Worm (Caenorhabditis elegans) whole organism, L4 larva: ENCODE results near the gene srx-47.
"Not testable (repeated sequence)": the region's sequence is repeated elsewhere in the genome, so short reads cannot be mapped to it uniquely, and the experiment has no call there.

ENCODE experiments used
- F37D6.2 ChIP-seq: sonication (generic microtip); optimal IDR thresholded peaks from 2 replicates; lab custom pipeline; 2016; ENCODE audit warnings: mild to moderate bottlenecking, missing genetic modification characterization, missing compliant biosample characterization
- R02D3.7 ChIP-seq: fragments of 150-350 bp; sonication (generic microtip); optimal IDR thresholded peaks from 3 replicates; lab custom pipeline; 2014; ENCODE audit warnings: missing biosample characterization, missing genetic modification characterization
- T26A8.4 ChIP-seq: fragments of 200-800 bp; sonication (Bioruptor generic); IDR thresholded peaks from 2 replicates; pipeline ENCODE4 v1.3.6; 2022; ENCODE audit warnings: missing genetic modification characterization, missing compliant biosample characterization
- Y48G9A.11 ChIP-seq: fragments of 200-800 bp; sonication (Bioruptor generic); IDR thresholded peaks from 2 replicates; pipeline ENCODE4 v1.3.6; 2022; ENCODE audit warnings: missing genetic modification reagents, missing genetic modification characterization, missing compliant biosample characterization
- Y5F2A.4 ChIP-seq: fragments of 200-800 bp; sonication (Bioruptor generic); optimal IDR thresholded peaks from 2 replicates; lab custom pipeline; 2018; ENCODE audit warnings: mild to moderate bottlenecking, missing genetic modification characterization, missing compliant biosample characterization
- ZK337.2 ChIP-seq: fragments of 200-800 bp; sonication (Bioruptor generic); IDR thresholded peaks from 2 replicates; pipeline ENCODE4 v1.3.6; 2022; ENCODE audit warnings: missing genetic modification reagents, missing genetic modification characterization, missing compliant biosample characterization
- aly-2 ChIP-seq: sonication (generic microtip); optimal IDR thresholded peaks from 2 replicates; lab custom pipeline; 2018; ENCODE audit warnings: missing biosample characterization, missing genetic modification characterization
- ama-1 ChIP-seq: fragments of 150-350 bp; optimal IDR thresholded peaks from 2 replicates; lab custom pipeline; 2014; ENCODE audit warnings: inconsistent platforms, mixed read lengths
- ceh-44 ChIP-seq: fragments of 200-800 bp; sonication (Bioruptor generic); IDR thresholded peaks from 2 replicates; pipeline ENCODE4 v1.3.6; 2022; ENCODE audit warnings: missing genetic modification reagents, missing genetic modification characterization, missing compliant biosample characterization
- ceh-62 ChIP-seq: sonication (generic microtip); optimal IDR thresholded peaks from 2 replicates; lab custom pipeline; 2017; ENCODE audit warnings: missing biosample characterization, missing genetic modification characterization
- cey-2 ChIP-seq: sonication (generic microtip); optimal IDR thresholded peaks from 3 replicates; lab custom pipeline; 2017; ENCODE audit warnings: missing genetic modification characterization, mild to moderate bottlenecking, missing compliant biosample characterization, antibody characterized with exemption, borderline replicate concordance; ENCODE audit not compliant: insufficient read depth
- dmd-6 ChIP-seq: fragments of 200-800 bp; sonication (Bioruptor generic); IDR thresholded peaks from 2 replicates; pipeline ENCODE4 v1.3.6; 2022; ENCODE audit warnings: missing genetic modification reagents, missing genetic modification characterization, missing compliant biosample characterization
- fkh-10 ChIP-seq: fragments of 150-350 bp; optimal IDR thresholded peaks from 2 replicates; lab custom pipeline; 2014; ENCODE audit warnings: missing biosample characterization, missing genetic modification reagents, missing genetic modification characterization
- gei-8 ChIP-seq: fragments of 200-800 bp; sonication (Bioruptor generic); optimal IDR thresholded peaks from 2 replicates; lab custom pipeline; 2018; ENCODE audit warnings: mild to moderate bottlenecking, missing genetic modification characterization, missing compliant biosample characterization
- hlh-30 ChIP-seq: sonication (generic microtip); optimal IDR thresholded peaks from 2 replicates; lab custom pipeline; 2017; ENCODE audit warnings: antibody characterized with exemption, mild to moderate bottlenecking, missing genetic modification characterization, missing compliant biosample characterization; ENCODE audit not compliant: insufficient read depth
- lin-13 ChIP-seq: fragments of 150-350 bp; optimal IDR thresholded peaks from 2 replicates; lab custom pipeline; 2014; ENCODE audit warnings: missing biosample characterization, missing genetic modification reagents, missing genetic modification characterization
- lin-15B ChIP-seq: fragments of 150-350 bp; sonication (generic microtip); optimal IDR thresholded peaks from 3 replicates; lab custom pipeline; 2014; ENCODE audit warnings: missing biosample characterization, missing genetic modification characterization
- lin-29 ChIP-seq: fragments of 200-800 bp; sonication (Bioruptor generic); IDR thresholded peaks from 2 replicates; pipeline ENCODE4 v1.3.6; 2022; ENCODE audit warnings: missing genetic modification reagents, missing genetic modification characterization, missing compliant biosample characterization
- lin-38 ChIP-seq: fragments of 200-800 bp; sonication (Bioruptor generic); IDR thresholded peaks from 2 replicates; pipeline ENCODE4 v1.3.6; 2022; ENCODE audit warnings: missing genetic modification reagents, missing genetic modification characterization, missing compliant biosample characterization
- lin-39 ChIP-seq: fragments of 150-350 bp; optimal IDR thresholded peaks from 2 replicates; lab custom pipeline; 2014; ENCODE audit warnings: missing biosample characterization, missing genetic modification reagents, missing genetic modification characterization
- lir-3 ChIP-seq: sonication (generic microtip); optimal IDR thresholded peaks from 2 replicates; lab custom pipeline; 2016; ENCODE audit warnings: mild to moderate bottlenecking, missing genetic modification characterization, missing compliant biosample characterization
- mdl-1 ChIP-seq, 2 experiments: fragments of 150-350 bp in 1 of 2; sonication (generic microtip) in 1 of 2; optimal IDR thresholded peaks; 2 replicates each; lab custom pipeline; 2014 to 2017; ENCODE audit warnings: missing biosample characterization in 2 of 2, missing genetic modification characterization in 2 of 2
- mxl-3 ChIP-seq: fragments of 200-800 bp; sonication (Bioruptor generic); optimal IDR thresholded peaks from 2 replicates; lab custom pipeline; 2018; ENCODE audit warnings: mild to moderate bottlenecking, missing genetic modification characterization, missing compliant biosample characterization
- nhr-10 ChIP-seq: fragments of 150-350 bp; optimal IDR thresholded peaks from 2 replicates; lab custom pipeline; 2014; ENCODE audit warnings: missing biosample characterization, missing genetic modification characterization
- nhr-11 ChIP-seq: fragments of 150-350 bp; optimal IDR thresholded peaks from 2 replicates; lab custom pipeline; 2014; ENCODE audit warnings: missing biosample characterization, missing genetic modification characterization
- nhr-25 ChIP-seq: sonication (generic microtip); optimal IDR thresholded peaks from 2 replicates; lab custom pipeline; 2017; ENCODE audit warnings: missing genetic modification characterization, mild to moderate bottlenecking, missing compliant biosample characterization, antibody characterized with exemption, moderate library complexity, borderline replicate concordance; ENCODE audit not compliant: insufficient read depth
- nhr-28 ChIP-seq: fragments of 150-350 bp; optimal IDR thresholded peaks from 2 replicates; lab custom pipeline; 2014; ENCODE audit warnings: missing biosample characterization, missing genetic modification characterization
- nhr-41 ChIP-seq: fragments of 200-800 bp; sonication (Bioruptor generic); IDR thresholded peaks from 2 replicates; pipeline ENCODE4 v1.3.6; 2022; ENCODE audit warnings: missing genetic modification reagents, missing genetic modification characterization, missing compliant biosample characterization
- nhr-77 ChIP-seq: fragments of 150-350 bp; optimal IDR thresholded peaks from 2 replicates; lab custom pipeline; 2014; ENCODE audit warnings: missing biosample characterization, missing genetic modification characterization
- rbr-2 ChIP-seq: sonication (generic microtip); optimal IDR thresholded peaks from 2 replicates; lab custom pipeline; 2016; ENCODE audit warnings: missing genotype, missing genetic modification characterization, missing compliant biosample characterization
- spr-1 ChIP-seq: sonication (generic microtip); optimal IDR thresholded peaks from 2 replicates; lab custom pipeline; 2016; ENCODE audit warnings: mild to moderate bottlenecking, missing genetic modification characterization, missing compliant biosample characterization
- unc-39 ChIP-seq: sonication (generic microtip); optimal IDR thresholded peaks from 2 replicates; lab custom pipeline; 2017; ENCODE audit warnings: missing biosample characterization, missing genetic modification characterization
- zfp-3 ChIP-seq: fragments of 200-800 bp; sonication (Bioruptor generic); conservative IDR thresholded peaks from 2 replicates; pipeline ENCODE4 v1.3.6; 2022; ENCODE audit warnings: missing genetic modification reagents, missing genetic modification characterization, missing compliant biosample characterization

Gene srx-47

DNA sequence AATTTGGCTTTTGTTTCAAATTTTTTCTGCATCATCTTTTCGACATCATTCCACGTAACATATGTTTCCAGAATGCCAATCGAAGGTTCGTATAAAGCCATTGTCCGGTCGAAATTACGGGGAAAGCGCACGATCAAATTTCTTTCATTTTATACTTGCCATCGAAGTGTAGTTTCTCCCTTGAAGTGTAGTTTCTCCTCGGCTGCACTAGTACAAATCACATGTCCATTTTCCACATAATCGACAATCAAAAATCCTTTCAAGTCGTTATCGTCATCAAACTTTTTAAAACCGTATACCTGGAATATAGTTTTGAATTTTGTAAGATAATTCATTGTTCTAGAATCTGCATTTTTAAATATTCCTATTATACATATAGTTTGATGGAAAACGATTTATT is 25.6 kb downstream of the srx-47 start, which contains the start of gene E02C12.9:
Gene E02C12.9, minus strand, starts transcription at position 101 of the 400 bp plus-strand sequence.
- TF ChIP-seq cey-2 (tag; lab: Kevin White, UChicago) (no peak), dmd-6 (no peak), nhr-25 (tag; lab: Kevin White, UChicago) (no peak), F37D6.2 (tag; lab: Kevin White, UChicago) (no peak), unc-39 (tag; lab: Kevin White, UChicago) (no peak), nhr-11 (tag; lab: Kevin White, UChicago) (no peak), ceh-62 (tag; lab: Kevin White, UChicago) (no peak), aly-2 (no peak), ZK337.2 (GFP tag; lab: Robert Waterston, UW) (no peak), gei-8 (GFP tag; lab: Kevin White, UChicago) (no peak), Y48G9A.11 (GFP tag; lab: Robert Waterston, UW) (no peak), lin-39 (no peak), fkh-10 (GFP tag; lab: Kevin White, UChicago) (no peak)

DNA sequence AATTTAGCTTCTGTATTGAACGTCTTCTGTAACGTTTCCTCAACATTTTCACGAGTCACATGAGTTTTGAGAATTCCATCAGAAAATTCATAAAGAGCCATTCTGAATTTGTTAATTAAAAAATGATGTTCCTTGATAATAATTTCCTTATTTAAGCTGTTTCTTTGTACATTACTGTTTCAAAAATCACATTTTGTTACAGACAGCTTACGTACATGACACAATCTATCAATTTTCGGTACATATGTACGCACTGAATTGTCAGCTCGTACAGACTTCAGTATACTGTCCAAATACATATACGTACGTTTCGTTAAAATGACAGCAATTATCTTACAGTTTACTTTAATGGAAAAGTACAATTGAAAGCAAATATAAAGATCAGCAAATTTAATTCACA is 26.6 kb downstream of the srx-47 start, which contains the start of gene E02C12.19:
Gene E02C12.19, minus strand, starts transcription at position 101 of the 400 bp plus-strand sequence.
- TF ChIP-seq aly-2: no peak
- TF ChIP-seq rbr-2 (tag; lab: Kevin White, UChicago): no peak
- TF ChIP-seq Y5F2A.4 (GFP tag; lab: Kevin White, UChicago): no peak
- TF ChIP-seq mdl-1 (tag; optimal IDR thresholded peaks at IDR 0.05; lab: Kevin White, UChicago): no peak
- TF ChIP-seq lin-13 (GFP tag; lab: Kevin White, UChicago): no peak
- TF ChIP-seq hlh-30 (tag; lab: Kevin White, UChicago): no peak
- TF ChIP-seq spr-1 (tag; lab: Kevin White, UChicago): no peak
- no peak for TF ChIP-seq F37D6.2 (tag; lab: Kevin White, UChicago)
- TF ChIP-seq mxl-3 (GFP tag; lab: Kevin White, UChicago): no peak
- TF ChIP-seq nhr-41 (GFP tag; lab: Robert Waterston, UW): no peak
- TF ChIP-seq ama-1 (lab: Kevin White, UChicago): no peak
- no peak for TF ChIP-seq lin-38 (GFP tag; lab: Robert Waterston, UW)
- no peak for TF ChIP-seq lir-3
- TF ChIP-seq R02D3.7: no peak
- no peak for TF ChIP-seq zfp-3 (GFP tag; lab: Robert Waterston, UW)

DNA sequence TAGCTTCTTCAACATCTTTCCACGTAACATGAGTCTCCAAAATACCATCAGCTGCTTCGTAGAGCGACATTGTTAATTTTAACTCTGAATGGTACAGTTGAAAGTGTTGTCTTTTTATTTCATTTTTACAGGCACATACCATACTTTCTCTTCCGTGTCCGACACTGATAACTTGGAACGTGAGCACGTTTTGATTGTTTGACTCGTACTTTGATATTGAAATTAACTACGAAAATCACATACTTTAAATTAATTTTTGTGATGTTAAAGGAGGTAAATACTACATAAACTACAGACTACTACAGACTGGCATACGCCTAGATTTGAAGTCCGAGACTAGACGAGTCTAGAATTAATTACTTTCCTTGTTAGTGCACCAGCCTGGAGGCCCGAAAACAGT is 28.5 kb downstream of the srx-47 start, which contains the start of gene E02C12.10:
Gene E02C12.10, minus strand, starts transcription at position 75 of the 400 bp plus-strand sequence.
- TF ChIP-seq nhr-77 (tag; lab: Kevin White, UChicago) (no peak), T26A8.4 (no peak), lin-29 (no peak), F37D6.2 (tag; lab: Kevin White, UChicago) (no peak), ceh-44 (GFP tag; lab: Robert Waterston, UW) (no peak), nhr-28 (tag; lab: Kevin White, UChicago) (peak; percentile 69)

- not testable (repeated sequence) for TF ChIP-seq nhr-10 (tag; lab: Kevin White, UChicago); ZK337.2 (GFP tag; lab: Robert Waterston, UW); lin-15B (tag; lab: Kevin White, UChicago)
- TF ChIP-seq, all 104 proteins: peak for 0; not testable (repeated sequence) for 104
Observed at ce11 chrV:9379808-9380207, 30.0 kb downstream of the srx-47 start, which contains the start of gene E02C12.11. Gene E02C12.11, minus strand, starts transcription at chrV:9379908.
